Worm (Caenorhabditis elegans) whole organism, L4 larva: ENCODE data around the gene C47E8.11.

Source experiments
- F10B5.3 ChIP-seq: sonication (generic microtip); optimal IDR thresholded peaks from 2 replicates; lab custom pipeline; 2016; ENCODE audit warnings: mild to moderate bottlenecking, missing genetic modification characterization, missing compliant biosample characterization
- F26F4.8 ChIP-seq: fragments of 200-800 bp; sonication (Bioruptor generic); conservative IDR thresholded peaks from 2 replicates; pipeline ENCODE4 v1.3.6; 2022; ENCODE audit warnings: missing genetic modification characterization, missing compliant biosample characterization
- F37D6.2 ChIP-seq: sonication (generic microtip); optimal IDR thresholded peaks from 2 replicates; lab custom pipeline; 2016; ENCODE audit warnings: mild to moderate bottlenecking, missing genetic modification characterization, missing compliant biosample characterization
- F44E2.7 ChIP-seq: fragments of 200-800 bp; sonication (Bioruptor generic); IDR thresholded peaks from 2 replicates; pipeline ENCODE4 v2.1.2; 2022; ENCODE audit warnings: missing genetic modification characterization, missing compliant biosample characterization
- F49E8.2 ChIP-seq: sonication (generic microtip); optimal IDR thresholded peaks from 2 replicates; lab custom pipeline; 2016; ENCODE audit warnings: missing compliant biosample characterization, mild to moderate bottlenecking, missing genetic modification characterization, borderline replicate concordance
- R02D3.7 ChIP-seq: fragments of 150-350 bp; sonication (generic microtip); optimal IDR thresholded peaks from 3 replicates; lab custom pipeline; 2014; ENCODE audit warnings: missing biosample characterization, missing genetic modification characterization
- T20F7.1 ChIP-seq: fragments of 200-800 bp; sonication (Bioruptor generic); optimal IDR thresholded peaks from 2 replicates; lab custom pipeline; 2018; ENCODE audit warnings: mild to moderate bottlenecking, missing genetic modification characterization, missing compliant biosample characterization
- Y105C5A.15 ChIP-seq: fragments of 200-800 bp; sonication (Bioruptor generic); IDR thresholded peaks from 2 replicates; pipeline ENCODE4 v1.3.6; 2022; ENCODE audit warnings: missing genetic modification characterization, missing compliant biosample characterization
- Y48G9A.11 ChIP-seq: fragments of 200-800 bp; sonication (Bioruptor generic); IDR thresholded peaks from 2 replicates; pipeline ENCODE4 v1.3.6; 2022; ENCODE audit warnings: missing genetic modification reagents, missing genetic modification characterization, missing compliant biosample characterization
- Y75B8A.6 ChIP-seq: fragments of 200-800 bp; sonication (Bioruptor generic); IDR thresholded peaks from 2 replicates; pipeline ENCODE4 v1.3.6; 2022; ENCODE audit warnings: missing genetic modification reagents, missing genetic modification characterization, missing compliant biosample characterization
- ZK546.5 ChIP-seq, 2 experiments: sonication (generic microtip); optimal IDR thresholded peaks; 2 replicates each; lab custom pipeline; 2017; ENCODE audit warnings: missing biosample characterization in 2 of 2, missing genetic modification characterization in 2 of 2
- aly-2 ChIP-seq: sonication (generic microtip); optimal IDR thresholded peaks from 2 replicates; lab custom pipeline; 2018; ENCODE audit warnings: missing biosample characterization, missing genetic modification characterization
- ama-1 ChIP-seq: fragments of 150-350 bp; optimal IDR thresholded peaks from 2 replicates; lab custom pipeline; 2014; ENCODE audit warnings: inconsistent platforms, mixed read lengths
- arid-1 ChIP-seq: fragments of 200-800 bp; sonication (Bioruptor generic); conservative IDR thresholded peaks from 2 replicates; pipeline ENCODE4 v1.3.6; 2022; ENCODE audit warnings: missing genetic modification reagents, missing genetic modification characterization, missing compliant biosample characterization
- ceh-28 ChIP-seq: fragments of 150-350 bp; optimal IDR thresholded peaks from 2 replicates; lab custom pipeline; 2014; ENCODE audit warnings: missing biosample characterization, missing genetic modification reagents, missing genetic modification characterization
- ceh-32 ChIP-seq: sonication (generic microtip); optimal IDR thresholded peaks from 2 replicates; lab custom pipeline; 2016; ENCODE audit warnings: mild to moderate bottlenecking, missing genetic modification characterization, missing compliant biosample characterization; ENCODE audit not compliant: poor library complexity
- ceh-62 ChIP-seq: sonication (generic microtip); optimal IDR thresholded peaks from 2 replicates; lab custom pipeline; 2017; ENCODE audit warnings: missing biosample characterization, missing genetic modification characterization
- ces-1 ChIP-seq: fragments of 150-350 bp; sonication (generic microtip); optimal IDR thresholded peaks from 4 replicates; lab custom pipeline; 2014; ENCODE audit warnings: missing biosample characterization, missing genetic modification reagents, missing genetic modification characterization
- cey-2 ChIP-seq: sonication (generic microtip); optimal IDR thresholded peaks from 3 replicates; lab custom pipeline; 2017; ENCODE audit warnings: missing genetic modification characterization, mild to moderate bottlenecking, missing compliant biosample characterization, antibody characterized with exemption, borderline replicate concordance; ENCODE audit not compliant: insufficient read depth
- daf-19 ChIP-seq: fragments of 200-800 bp; sonication (Bioruptor generic); conservative IDR thresholded peaks from 2 replicates; pipeline ENCODE4 v1.3.6; 2022; ENCODE audit warnings: missing genetic modification characterization, missing compliant biosample characterization
- daf-8 ChIP-seq: fragments of 200-800 bp; sonication (Bioruptor generic); IDR thresholded peaks from 2 replicates; pipeline ENCODE4 v1.3.6; 2022; ENCODE audit warnings: missing genetic modification characterization, missing compliant biosample characterization
- dmd-9 ChIP-seq: fragments of 200-800 bp; sonication (Bioruptor generic); IDR thresholded peaks from 2 replicates; pipeline ENCODE4 v1.3.6; 2022; ENCODE audit warnings: missing genetic modification reagents, missing genetic modification characterization, missing compliant biosample characterization
- dpl-1 ChIP-seq: fragments of 150-350 bp; optimal IDR thresholded peaks from 2 replicates; lab custom pipeline; 2014; ENCODE audit warnings: missing biosample characterization, missing genetic modification reagents, missing genetic modification characterization
- gei-8 ChIP-seq: fragments of 200-800 bp; sonication (Bioruptor generic); optimal IDR thresholded peaks from 2 replicates; lab custom pipeline; 2018; ENCODE audit warnings: mild to moderate bottlenecking, missing genetic modification characterization, missing compliant biosample characterization
- hif-1 ChIP-seq, 2 experiments: sonication (generic microtip); optimal IDR thresholded peaks; 2 replicates each; lab custom pipeline; 2016 to 2017; ENCODE audit warnings: missing compliant biosample characterization in 2 of 2, missing genetic modification characterization in 2 of 2, missing genetic modification reagents in 2 of 2, missing genotype in 2 of 2, mild to moderate bottlenecking in 1 of 2
- jun-1 ChIP-seq: fragments of 150-350 bp; optimal IDR thresholded peaks from 2 replicates; lab custom pipeline; 2014; ENCODE audit warnings: missing biosample characterization, missing genetic modification reagents, missing genetic modification characterization
- lin-39 ChIP-seq: fragments of 150-350 bp; optimal IDR thresholded peaks from 2 replicates; lab custom pipeline; 2014; ENCODE audit warnings: missing biosample characterization, missing genetic modification reagents, missing genetic modification characterization
- lir-3 ChIP-seq: sonication (generic microtip); optimal IDR thresholded peaks from 2 replicates; lab custom pipeline; 2016; ENCODE audit warnings: mild to moderate bottlenecking, missing genetic modification characterization, missing compliant biosample characterization
- madf-9 ChIP-seq: fragments of 200-800 bp; sonication (Bioruptor generic); conservative IDR thresholded peaks from 2 replicates; pipeline ENCODE4 v1.3.6; 2022; ENCODE audit warnings: missing genetic modification reagents, missing genetic modification characterization, missing compliant biosample characterization
- mdt-29 ChIP-seq: fragments of 200-800 bp; sonication (Bioruptor generic); IDR thresholded peaks from 2 replicates; pipeline ENCODE4 v1.3.6; 2022; ENCODE audit warnings: missing genetic modification reagents, missing genetic modification characterization, missing compliant biosample characterization
- mep-1 ChIP-seq: fragments of 150-350 bp; sonication (generic microtip); optimal IDR thresholded peaks from 3 replicates; lab custom pipeline; 2014; ENCODE audit warnings: missing biosample characterization, missing genetic modification characterization
- mes-2 ChIP-seq: sonication (generic microtip); optimal IDR thresholded peaks from 2 replicates; lab custom pipeline; 2016; ENCODE audit warnings: missing genotype, mild to moderate bottlenecking, missing genetic modification characterization, missing compliant biosample characterization; ENCODE audit not compliant: poor library complexity, severe bottlenecking
- mxl-3 ChIP-seq: fragments of 200-800 bp; sonication (Bioruptor generic); optimal IDR thresholded peaks from 2 replicates; lab custom pipeline; 2018; ENCODE audit warnings: mild to moderate bottlenecking, missing genetic modification characterization, missing compliant biosample characterization
- nhr-10 ChIP-seq: fragments of 150-350 bp; optimal IDR thresholded peaks from 2 replicates; lab custom pipeline; 2014; ENCODE audit warnings: missing biosample characterization, missing genetic modification characterization
- nhr-11 ChIP-seq: fragments of 150-350 bp; optimal IDR thresholded peaks from 2 replicates; lab custom pipeline; 2014; ENCODE audit warnings: missing biosample characterization, missing genetic modification characterization
- nhr-237 ChIP-seq: sonication (generic microtip); optimal IDR thresholded peaks from 2 replicates; lab custom pipeline; 2017; ENCODE audit warnings: missing biosample characterization, missing genetic modification characterization
- nhr-48 ChIP-seq: sonication (generic microtip); optimal IDR thresholded peaks from 2 replicates; lab custom pipeline; 2016; ENCODE audit warnings: mild to moderate bottlenecking, missing genetic modification characterization, missing compliant biosample characterization
- nhr-76 ChIP-seq: fragments of 150-350 bp; optimal IDR thresholded peaks from 2 replicates; lab custom pipeline; 2014; ENCODE audit warnings: missing biosample characterization, missing genetic modification characterization
- nhr-77 ChIP-seq: fragments of 150-350 bp; optimal IDR thresholded peaks from 2 replicates; lab custom pipeline; 2014; ENCODE audit warnings: missing biosample characterization, missing genetic modification characterization
- rbr-2 ChIP-seq: sonication (generic microtip); optimal IDR thresholded peaks from 2 replicates; lab custom pipeline; 2016; ENCODE audit warnings: missing genotype, missing genetic modification characterization, missing compliant biosample characterization
- sdz-12 ChIP-seq: fragments of 200-800 bp; sonication (Bioruptor generic); optimal IDR thresholded peaks from 2 replicates; lab custom pipeline; 2018; ENCODE audit warnings: mild to moderate bottlenecking, missing genetic modification characterization, missing compliant biosample characterization
- skn-1 ChIP-seq: fragments of 150-350 bp; optimal IDR thresholded peaks from 2 replicates; lab custom pipeline; 2014; ENCODE audit warnings: missing biosample characterization, missing genetic modification characterization
- snpc-4 ChIP-seq: fragments of 150-350 bp; optimal IDR thresholded peaks from 2 replicates; lab custom pipeline; 2014; ENCODE audit warnings: missing biosample characterization, missing genetic modification characterization
- spr-1 ChIP-seq: sonication (generic microtip); optimal IDR thresholded peaks from 2 replicates; lab custom pipeline; 2016; ENCODE audit warnings: mild to moderate bottlenecking, missing genetic modification characterization, missing compliant biosample characterization
- unc-39 ChIP-seq: sonication (generic microtip); optimal IDR thresholded peaks from 2 replicates; lab custom pipeline; 2017; ENCODE audit warnings: missing biosample characterization, missing genetic modification characterization
- unc-62 ChIP-seq, 3 experiments: fragments of 150-350 bp in 1 of 3; sonication (generic microtip); optimal IDR thresholded peaks in 2 of 3; peaks in 1 of 3; 1 replicate in 1 of 3; 2 replicates in 2 of 3; lab custom pipeline; 2014 to 2017; ENCODE audit warnings: missing biosample characterization in 3 of 3, missing genetic modification characterization in 3 of 3, missing genetic modification reagents in 3 of 3, missing genotype in 1 of 3
- zag-1 ChIP-seq: fragments of 150-350 bp; optimal IDR thresholded peaks from 2 replicates; lab custom pipeline; 2014; ENCODE audit warnings: missing biosample characterization, missing genetic modification characterization
- zip-11 ChIP-seq: fragments of 200-800 bp; sonication (Bioruptor generic); IDR thresholded peaks from 2 replicates; pipeline ENCODE4 v1.3.6; 2022; ENCODE audit warnings: missing genetic modification characterization, missing compliant biosample characterization
- ztf-11 ChIP-seq: fragments of 150-350 bp; optimal IDR thresholded peaks from 2 replicates; lab custom pipeline; 2014; ENCODE audit warnings: missing biosample characterization, missing genetic modification characterization
- ztf-7 ChIP-seq: fragments of 150-350 bp; optimal IDR thresholded peaks from 2 replicates; lab custom pipeline; 2014; ENCODE audit warnings: missing biosample characterization, missing genetic modification characterization

The C47E8.11 gene

ce11 chrV:14685435-14686058 lies 2.9 kb upstream of the C47E8.11 start, which contains the start of gene C47E8.4:
C47E8.4 (minus strand) TSS chrV:14685485.
- TF ChIP-seq nhr-237 (tag; lab: Kevin White, UChicago) (no peak), ceh-32 (tag; lab: Kevin White, UChicago) (peak; percentile 76), jun-1 (tag; lab: Kevin White, UChicago) (peak; percentile 89), dmd-9 (GFP tag; lab: Robert Waterston, UW) (peak; percentile 99), ztf-7 (tag; lab: Kevin White, UChicago) (peak; percentile 59), F37D6.2 (tag; lab: Kevin White, UChicago) (peak; percentile 96), lin-39 (tag; lab: Kevin White, UChicago) (no peak), mep-1 (tag; lab: Kevin White, UChicago) (peak; percentile 98), ama-1 (lab: Kevin White, UChicago) (peak; percentile 19), mxl-3 (GFP tag; lab: Kevin White, UChicago) (peak; percentile 69), zag-1 (tag; lab: Kevin White, UChicago) (peak; percentile 4), ZK546.5 (tag; optimal IDR thresholded peaks at IDR 0.05; lab: Kevin White, UChicago) (peak in 1 of 2 experiments; percentile 62), F44E2.7 (no peak), gei-8 (GFP tag; lab: Kevin White, UChicago) (no peak), spr-1 (tag; lab: Kevin White, UChicago) (peak; percentile 93), rbr-2 (tag; lab: Kevin White, UChicago) (peak; percentile 98), aly-2 (no peak), mes-2 (tag; lab: Kevin White, UChicago) (peak; percentile 99), arid-1 (peak; percentile 87), dpl-1 (GFP tag; lab: Kevin White, UChicago) (peak; percentile 92), F26F4.8 (GFP tag; lab: Robert Waterston, UW) (no peak), madf-9 (peak; percentile 89), cey-2 (tag; lab: Kevin White, UChicago) (no peak), Y105C5A.15 (GFP tag; lab: Robert Waterston, UW) (no peak), ceh-62 (tag; lab: Kevin White, UChicago) (no peak), ces-1 (GFP tag; lab: Kevin White, UChicago) (peak; percentile 58), F49E8.2 (tag; lab: Kevin White, UChicago) (peak; percentile 95), unc-62 (GFP tag; optimal IDR thresholded peaks at IDR 0.05 in 1 of 2; lab: Kevin White, UChicago) (peak; percentile 56 to 99), unc-62 (tag; optimal IDR thresholded peaks at IDR 0.05; lab: Kevin White, UChicago) (no peak), daf-8 (GFP tag; lab: Robert Waterston, UW) (peak; percentile 86; the same call in 1 of the 2 replicates), nhr-77 (tag; lab: Kevin White, UChicago) (peak; percentile 93), ztf-11 (tag; lab: Kevin White, UChicago) (no peak), lir-3 (tag; lab: Kevin White, UChicago) (peak; percentile 77), Y48G9A.11 (GFP tag; lab: Robert Waterston, UW) (peak; percentile 92), mdt-29 (GFP tag; lab: Robert Waterston, UW) (peak; percentile 99), Y75B8A.6 (GFP tag; lab: Robert Waterston, UW) (peak; percentile 80; the same call in 1 of the 2 replicates), nhr-11 (tag; lab: Kevin White, UChicago) (peak; percentile 99), daf-19 (GFP tag; lab: Robert Waterston, UW) (no peak; the same call in 1 of the 2 replicates), F10B5.3 (tag; lab: Kevin White, UChicago) (peak; percentile 92), ceh-28 (no peak), nhr-10 (tag; lab: Kevin White, UChicago) (peak; percentile 82), hif-1 (tag; optimal IDR thresholded peaks at IDR 0.05; lab: Kevin White, UChicago) (peak; percentile 77 to 95), zip-11 (GFP tag; lab: Robert Waterston, UW) (0 out of 2 replicates have a peak, but pooled peaks have one; percentile 31), nhr-48 (tag; lab: Kevin White, UChicago) (peak; percentile 94), nhr-76 (peak; percentile 68), skn-1 (no peak), snpc-4 (tag; lab: Kevin White, UChicago) (peak; percentile 28), unc-39 (tag; lab: Kevin White, UChicago) (no peak), T20F7.1 (GFP tag; lab: Kevin White, UChicago) (peak; percentile 91), R02D3.7 (tag; lab: Kevin White, UChicago) (no peak), sdz-12 (peak; percentile 88)
